Fruit fly (Drosophila melanogaster) whole organism: ENCODE data around the gene lds.

Source experiments
- CG8478 ChIP-seq: fragments of >200 bp; optimal IDR thresholded peaks from 2 replicates; lab custom pipeline; 2018; ENCODE audit warnings: inconsistent platforms
- Dll ChIP-seq: fragments of >200 bp; optimal IDR thresholded peaks from 2 replicates; lab custom pipeline; 2017
- EcR ChIP-seq, 2 experiments: fragments of >200 bp; optimal IDR thresholded peaks; 2 replicates each; lab custom pipeline; 2017; ENCODE audit warnings: missing biosample characterization in 2 of 2, missing genetic modification characterization in 2 of 2, missing genetic modification reagents in 2 of 2
- pan ChIP-seq: fragments of >200 bp; optimal IDR thresholded peaks from 2 replicates; lab custom pipeline; 2017
- psq ChIP-seq: fragments of >200 bp; optimal IDR thresholded peaks from 2 replicates; lab custom pipeline; 2017
- usp ChIP-seq: fragments of >200 bp; optimal IDR thresholded peaks from 2 replicates; lab custom pipeline; 2017; ENCODE audit warnings: missing biosample characterization, missing genetic modification characterization, mixed read lengths

lds gene

DNA sequence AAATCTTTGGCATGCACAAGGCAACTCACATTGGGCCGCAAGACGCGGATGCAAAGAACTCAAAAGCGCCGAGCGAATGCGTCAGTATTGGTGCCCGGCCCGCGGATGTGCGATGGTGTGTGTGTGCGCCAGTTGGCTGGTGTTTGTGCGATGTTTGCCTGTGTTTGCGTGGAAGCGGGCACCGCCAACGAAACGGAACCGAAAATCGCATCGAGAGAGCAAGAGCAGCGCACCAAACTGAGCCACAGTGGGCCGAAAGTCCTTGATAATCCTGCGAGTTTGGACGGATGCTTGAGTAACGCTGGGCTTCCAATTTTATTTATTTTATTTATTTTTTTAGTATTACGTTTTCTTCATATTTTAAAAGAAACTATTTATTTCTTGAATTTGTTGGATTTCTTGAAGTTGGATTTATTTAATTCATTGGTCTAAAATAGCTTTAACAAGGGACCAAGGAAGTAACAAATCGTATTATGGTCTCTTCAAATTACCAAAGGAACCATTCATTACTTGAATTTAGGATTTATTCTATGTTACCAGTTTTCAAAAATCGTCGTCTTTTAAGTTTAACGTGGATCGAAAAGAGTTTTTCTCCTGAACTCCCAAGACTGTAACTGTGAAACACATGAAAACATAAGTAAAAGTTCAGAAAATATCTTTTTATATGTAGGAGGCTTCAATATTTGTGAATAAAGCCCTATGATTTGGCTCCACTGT lies 42.7 kb downstream of the lds start:
- TF ChIP-seq EcR (GFP tag; optimal IDR thresholded peaks at IDR 0.05; lab: Kevin White, UChicago) (no peak), CG8478 (no peak), pan (lab: Kevin White, UChicago) (no peak), Dll (no peak), psq (no peak), usp (GFP tag; lab: Kevin White, UChicago) (no peak)

DNA sequence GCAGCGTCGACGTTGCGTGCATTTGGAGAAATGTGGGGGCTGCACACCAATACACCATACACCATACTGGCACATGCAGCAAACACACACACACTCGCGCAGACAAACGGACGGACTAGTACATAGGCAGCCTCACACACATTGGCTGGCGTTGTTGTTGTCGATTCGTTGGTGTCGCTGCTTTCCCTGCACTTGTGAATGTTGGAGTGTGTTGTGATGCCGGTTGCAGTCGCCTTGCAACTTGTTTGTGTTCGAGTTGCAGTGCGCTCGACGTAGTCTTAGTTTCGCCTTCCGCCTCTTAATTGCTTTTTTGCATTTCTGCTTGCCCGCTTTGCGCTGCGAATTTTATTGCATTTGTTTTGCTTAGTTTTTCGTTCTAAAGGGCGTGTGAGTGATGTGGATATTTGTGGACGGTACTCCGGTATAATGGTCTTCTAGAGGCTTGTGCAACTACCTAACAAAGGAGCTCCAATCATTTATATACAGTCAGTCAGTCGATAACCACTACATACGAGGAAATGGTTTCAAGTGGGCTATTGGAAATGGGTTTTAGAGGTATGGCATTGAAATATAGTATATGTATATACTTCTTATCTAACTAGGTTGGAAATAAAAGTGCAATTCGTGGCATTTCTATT lies 43.4 kb downstream of the lds start:
- TF ChIP-seq Dll (no peak), pan (lab: Kevin White, UChicago) (no peak)

DNA sequence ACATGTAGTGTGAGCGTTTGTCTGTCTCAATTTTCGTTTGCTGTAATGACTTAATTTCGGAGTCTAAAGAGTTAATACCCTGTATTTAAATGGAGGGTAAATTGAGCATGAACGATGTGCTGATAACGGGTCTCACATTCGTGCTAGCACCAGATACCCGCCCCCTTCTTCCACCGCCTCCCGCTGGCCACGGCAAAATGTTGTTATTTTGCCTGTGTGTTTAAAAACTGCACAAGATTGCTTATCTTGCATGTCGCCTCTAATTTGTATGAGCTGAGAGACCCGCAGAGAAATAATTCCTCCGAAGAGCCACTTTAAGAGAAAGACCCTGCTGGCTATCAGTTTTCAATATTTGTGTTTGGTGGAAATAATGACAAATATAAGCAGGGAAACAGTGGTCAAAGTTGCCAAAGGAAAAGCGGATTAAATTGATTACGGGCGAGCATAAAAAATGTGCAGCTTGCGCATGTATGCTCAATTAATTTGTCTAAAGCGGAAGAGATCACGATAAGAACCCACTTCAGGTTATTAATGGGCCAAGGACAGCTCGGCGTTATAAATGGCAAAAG lies 44.6 kb downstream of the lds start:
- TF ChIP-seq usp (GFP tag; lab: Kevin White, UChicago), result no peak

DNA sequence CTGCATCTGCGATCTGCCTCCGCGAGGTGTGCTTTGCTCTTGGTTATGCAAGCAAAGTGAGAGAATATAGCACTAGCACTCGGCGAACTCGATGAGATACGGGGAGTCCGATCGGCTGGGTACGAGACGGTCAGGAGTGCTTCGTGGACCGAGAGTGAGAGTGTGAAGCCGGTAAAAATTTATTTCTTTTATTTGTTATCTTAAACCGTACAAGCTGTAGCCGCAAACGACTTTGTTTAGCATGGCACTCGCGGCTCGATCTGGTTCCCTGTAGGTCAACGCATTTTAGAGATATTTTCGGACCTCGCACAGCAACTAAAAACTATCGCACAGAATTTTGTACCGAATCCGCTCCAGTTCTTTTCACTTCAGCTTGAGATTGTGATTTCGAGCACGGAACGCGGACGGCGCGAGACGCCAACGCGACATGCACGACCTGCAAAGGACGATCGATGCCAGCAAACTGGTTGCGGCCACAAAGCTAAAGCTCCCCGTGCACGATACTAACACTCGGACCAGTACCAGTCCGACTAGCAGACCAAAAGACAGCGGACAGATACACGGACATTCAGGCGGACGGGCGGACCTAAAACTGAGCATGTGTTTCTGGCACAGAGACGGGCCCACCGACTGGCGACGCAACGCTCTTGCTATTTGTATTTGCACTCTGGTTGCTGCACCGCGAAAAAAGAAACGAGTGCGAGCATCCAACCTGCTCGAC lies 46.5 kb downstream of the lds start:
- no peak for TF ChIP-seq Dll
- TF ChIP-seq usp (GFP tag; lab: Kevin White, UChicago), result no peak
- no peak for TF ChIP-seq CG8478
- TF ChIP-seq EcR (GFP tag; optimal IDR thresholded peaks at IDR 0.05; lab: Kevin White, UChicago), result no peak
- no peak for TF ChIP-seq pan (lab: Kevin White, UChicago)
- TF ChIP-seq psq, result no peak

DNA sequence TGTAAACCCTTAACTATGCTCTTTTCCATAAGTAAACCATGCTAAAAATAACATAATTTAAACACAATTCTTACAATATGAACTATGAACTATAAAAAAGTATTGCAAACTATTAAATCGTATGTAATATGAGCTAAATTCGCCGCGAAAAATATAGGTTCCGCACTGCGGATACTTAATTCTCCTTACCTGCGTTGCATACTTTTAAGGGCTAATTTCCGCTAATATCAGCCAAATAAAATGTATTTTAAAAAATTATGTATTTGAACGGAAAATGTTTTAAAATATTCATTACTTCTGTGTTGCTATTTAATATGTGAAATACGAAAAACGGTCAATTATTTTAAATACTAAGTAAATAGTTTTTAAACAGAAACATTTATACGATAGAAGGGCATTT lies 47.1 kb downstream of the lds start, which contains the start of gene dsx:
TSS of gene dsx (minus strand) at position 62 of the 400 bp plus-strand sequence.
- no peak for TF ChIP-seq EcR (GFP tag; optimal IDR thresholded peaks at IDR 0.05; lab: Kevin White, UChicago)
- TF ChIP-seq Dll, result no peak

DNA sequence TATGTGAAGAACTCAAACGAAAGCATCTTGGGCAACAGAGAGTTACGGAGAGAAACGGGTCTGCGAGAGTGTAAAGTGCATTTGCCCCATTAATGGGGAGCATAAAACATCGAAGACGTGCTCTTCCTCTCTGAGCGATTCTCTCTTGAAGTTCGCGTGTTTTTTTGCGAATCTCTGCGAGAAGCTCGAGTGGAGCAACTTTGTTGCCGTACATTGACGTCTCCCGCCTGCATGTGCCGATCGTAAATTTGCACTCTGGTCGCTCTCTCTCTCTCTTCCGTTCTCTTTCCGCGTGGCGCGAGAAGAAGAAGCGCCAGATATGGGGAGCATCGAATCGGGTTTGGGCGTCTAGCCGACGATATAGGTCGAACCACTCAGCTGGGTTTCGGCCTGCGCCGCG lies 47.6 kb downstream of the lds start:
- TF ChIP-seq CG8478 (no peak), usp (GFP tag; lab: Kevin White, UChicago) (no peak), Dll (peak; percentile 89), EcR (GFP tag; optimal IDR thresholded peaks at IDR 0.05; lab: Kevin White, UChicago) (peak in 1 of 2 experiments; percentile 88), pan (lab: Kevin White, UChicago) (no peak), psq (no peak)

DNA sequence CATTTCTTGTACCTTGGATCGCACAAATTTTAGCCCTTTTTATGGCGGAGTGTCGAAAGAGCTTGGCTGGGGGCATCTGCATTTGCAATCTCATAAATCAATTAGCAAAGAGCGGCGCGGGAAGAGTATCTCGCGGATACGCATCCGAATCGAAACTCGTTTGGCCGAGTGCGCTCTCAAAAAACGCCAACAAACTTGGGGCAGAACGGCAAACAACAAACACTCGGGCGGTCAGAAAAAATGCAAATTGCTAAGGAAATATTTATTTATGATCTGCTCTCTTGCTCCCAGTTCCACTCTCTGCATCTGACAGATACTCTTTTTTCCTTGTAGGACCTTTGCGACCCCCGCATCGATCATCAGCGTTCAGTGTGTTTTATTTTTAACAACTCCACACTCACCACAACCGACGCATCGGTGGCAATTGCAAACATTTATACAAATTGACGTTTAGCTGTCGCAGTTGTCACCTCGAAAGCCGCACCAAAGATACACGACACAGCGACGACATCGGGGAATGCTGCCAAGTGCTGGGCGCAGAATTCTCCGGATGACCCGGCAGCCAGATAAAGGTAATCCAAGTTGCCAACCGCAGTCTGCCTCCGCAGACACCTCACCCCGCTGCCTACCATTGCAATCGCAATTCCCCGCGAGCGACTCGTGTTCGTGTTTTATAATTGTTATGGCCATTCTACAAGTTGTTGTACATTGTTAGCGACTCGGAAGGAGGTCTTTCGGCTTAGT lies 48.9 kb downstream of the lds start:
- TF ChIP-seq psq (no peak), pan (lab: Kevin White, UChicago) (no peak), usp (GFP tag; lab: Kevin White, UChicago) (no peak), EcR (GFP tag; optimal IDR thresholded peaks at IDR 0.05; lab: Kevin White, UChicago) (no peak), CG8478 (no peak), Dll (no peak)

DNA sequence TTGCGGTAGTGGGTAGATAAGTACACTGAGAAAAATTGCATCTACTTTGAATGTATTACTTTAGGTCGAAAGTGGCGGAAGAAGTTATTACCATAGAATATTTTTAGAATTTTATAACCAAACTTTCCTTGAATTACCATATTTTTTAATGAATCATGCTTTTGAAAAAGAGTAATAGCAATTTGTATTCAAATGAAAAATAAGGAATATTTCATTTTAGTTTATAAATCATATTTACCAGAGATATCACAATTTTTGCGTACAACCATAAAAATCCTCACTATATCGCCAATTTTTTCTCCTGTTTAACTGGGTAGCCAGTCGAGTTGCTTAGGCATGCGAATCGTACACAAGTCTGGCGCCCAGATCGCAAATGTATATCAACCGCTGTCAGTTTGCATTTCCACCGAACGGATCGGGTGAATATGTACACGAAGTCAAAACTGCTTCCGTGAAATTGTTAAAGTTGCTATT lies 49.5 kb downstream of the lds start:
- TF ChIP-seq CG8478 (no peak), EcR (GFP tag; optimal IDR thresholded peaks at IDR 0.05; lab: Kevin White, UChicago) (no peak), usp (GFP tag; lab: Kevin White, UChicago) (no peak), Dll (no peak), pan (lab: Kevin White, UChicago) (no peak), psq (no peak)

DNA sequence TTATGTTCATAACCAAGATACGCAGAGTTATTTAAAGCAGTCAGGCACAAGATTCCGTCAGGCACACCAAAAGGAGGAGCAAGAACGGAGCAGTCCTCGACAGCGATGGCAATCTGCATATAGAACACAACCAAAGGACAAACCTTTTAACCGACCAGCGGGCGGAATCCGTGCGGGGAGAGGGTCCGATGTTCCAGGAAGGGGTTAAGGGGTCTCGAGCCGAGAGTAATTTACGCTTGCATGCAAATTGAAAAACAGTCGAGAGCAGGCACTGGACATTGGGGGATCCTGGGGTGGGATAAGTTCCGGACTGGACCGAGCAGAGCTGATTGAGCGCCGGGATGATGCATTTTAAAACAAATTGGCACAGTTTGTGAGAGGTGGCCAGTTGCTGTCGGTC lies 50.4 kb downstream of the lds start:
- no peak for TF ChIP-seq EcR (GFP tag; optimal IDR thresholded peaks at IDR 0.05; lab: Kevin White, UChicago)
- TF ChIP-seq psq, result no peak
- no peak for TF ChIP-seq usp (GFP tag; lab: Kevin White, UChicago)
- TF ChIP-seq CG8478, result no peak
- TF ChIP-seq Dll, result peak; percentile 3
- no peak for TF ChIP-seq pan (lab: Kevin White, UChicago)

DNA sequence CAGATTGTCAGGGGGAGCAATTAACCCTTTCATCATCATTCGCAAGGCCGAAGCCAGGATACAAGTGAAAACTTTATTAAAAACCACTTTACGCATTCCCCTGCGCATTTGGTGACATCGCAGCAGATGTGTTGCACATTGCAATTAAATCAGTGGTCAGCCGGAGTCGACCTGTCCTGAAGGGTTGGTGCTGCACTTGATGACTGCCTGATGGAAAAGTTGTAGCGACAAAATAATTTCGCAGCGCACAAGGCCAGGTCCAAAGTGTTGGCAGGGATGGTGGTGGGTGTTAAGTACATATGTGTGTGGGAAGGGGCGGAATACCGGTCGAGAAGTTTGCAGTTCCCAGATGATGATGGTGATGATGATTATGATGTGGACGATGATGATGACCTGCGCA lies 51.9 kb downstream of the lds start:
- TF ChIP-seq CG8478 (no peak), Dll (no peak)

DNA sequence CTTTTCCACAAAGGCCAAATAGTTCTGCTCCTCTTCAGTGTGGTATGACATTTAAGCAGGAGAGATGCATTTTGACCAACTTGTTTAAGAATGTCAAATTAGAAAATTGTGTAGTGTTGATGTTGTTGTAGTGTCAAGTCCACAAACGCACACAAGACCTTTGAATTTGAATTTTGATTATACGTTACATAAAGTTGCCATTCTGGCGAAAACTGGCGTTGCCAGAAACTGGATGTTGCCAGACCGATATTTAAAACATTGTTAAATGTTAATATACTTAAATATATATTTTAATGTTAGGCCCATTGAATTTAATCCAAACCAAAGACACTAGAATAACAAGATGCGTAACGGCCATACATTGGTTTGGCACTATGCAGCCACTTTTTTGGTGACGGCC lies 52.8 kb downstream of the lds start:
- TF ChIP-seq CG8478 (no peak), psq (no peak), Dll (no peak), pan (lab: Kevin White, UChicago) (no peak), usp (GFP tag; lab: Kevin White, UChicago) (no peak), EcR (GFP tag; optimal IDR thresholded peaks at IDR 0.05; lab: Kevin White, UChicago) (no peak)
